Fruit fly (Drosophila melanogaster) whole organism, embryonic: Measurements from ENCODE around the gene PpD6.

ENCODE experiments used
- ATbp ChIP-seq: fragments of 200-800 bp; sonication (Bioruptor generic); optimal IDR thresholded peaks from 2 replicates; lab custom pipeline; 2017; ENCODE audit warnings: missing biosample characterization, mild to moderate bottlenecking, missing genetic modification characterization, missing genetic modification reagents
- Atf-2 ChIP-seq: fragments of 200-800 bp; sonication (Bioruptor generic); optimal IDR thresholded peaks from 2 replicates; lab custom pipeline; 2016; ENCODE audit warnings: missing biosample characterization, missing genetic modification characterization
- CG10274 ChIP-seq: fragments of 200-800 bp; sonication (Bioruptor generic); optimal IDR thresholded peaks from 3 replicates; lab custom pipeline; 2017; ENCODE audit warnings: missing biosample characterization, mild to moderate bottlenecking, missing genetic modification characterization
- CG11504 ChIP-seq: fragments of 200-800 bp; sonication (Bioruptor generic); optimal IDR thresholded peaks from 3 replicates; lab custom pipeline; 2019; ENCODE audit warnings: missing biosample characterization, mild to moderate bottlenecking, missing genetic modification characterization, moderate library complexity
- CG12104 ChIP-seq: fragments of 200-800 bp; sonication (Bioruptor generic); optimal IDR thresholded peaks from 3 replicates; lab custom pipeline; 2016; ENCODE audit warnings: missing biosample characterization, missing genetic modification characterization
- CG1233 ChIP-seq: fragments of 200-800 bp; sonication (Bioruptor generic); optimal IDR thresholded peaks from 4 replicates; lab custom pipeline; 2018; ENCODE audit warnings: missing biosample characterization, mild to moderate bottlenecking, missing genetic modification characterization
- CG14441 ChIP-seq: fragments of 200-800 bp; sonication (Bioruptor generic); IDR thresholded peaks from 2 replicates; pipeline ENCODE4 v1.3.6; 2022; ENCODE audit warnings: missing biosample characterization, missing genetic modification characterization
- CG14710 ChIP-seq: fragments of 200-800 bp; sonication (Bioruptor generic); optimal IDR thresholded peaks from 3 replicates; lab custom pipeline; 2019; ENCODE audit warnings: missing biosample characterization, mild to moderate bottlenecking, missing genetic modification characterization, moderate library complexity
- CG15011 ChIP-seq: fragments of 200-800 bp; sonication (Bioruptor generic); optimal IDR thresholded peaks from 3 replicates; lab custom pipeline; 2018; ENCODE audit warnings: missing biosample characterization, mild to moderate bottlenecking, missing genetic modification characterization
- CG1647 ChIP-seq: fragments of 200-800 bp; sonication (Bioruptor generic); optimal IDR thresholded peaks from 3 replicates; lab custom pipeline; 2016; ENCODE audit warnings: missing biosample characterization, missing genetic modification characterization
- CG16779 ChIP-seq: fragments of 200-800 bp; sonication (Bioruptor generic); IDR thresholded peaks from 2 replicates; pipeline ENCODE4 v1.3.6; 2022; ENCODE audit warnings: missing biosample characterization, missing genetic modification characterization
- CG17186 ChIP-seq: fragments of 200-800 bp; sonication (Bioruptor generic); optimal IDR thresholded peaks from 3 replicates; lab custom pipeline; 2017; ENCODE audit warnings: missing biosample characterization, missing genetic modification reagents, missing genetic modification characterization
- CG17829 ChIP-seq: fragments of 200-800 bp; optimal IDR thresholded peaks from 2 replicates; lab custom pipeline; 2019; ENCODE audit warnings: missing biosample characterization, mild to moderate bottlenecking, missing genetic modification characterization, moderate library complexity
- CG18599 ChIP-seq: fragments of 200-800 bp; sonication (Bioruptor generic); optimal IDR thresholded peaks from 3 replicates; lab custom pipeline; 2017; ENCODE audit warnings: missing biosample characterization, missing genetic modification characterization, mild to moderate bottlenecking, moderate library complexity, missing genetic modification reagents
- CG33213 ChIP-seq: fragments of 200-800 bp; sonication (Bioruptor generic); optimal IDR thresholded peaks from 3 replicates; lab custom pipeline; 2016; ENCODE audit warnings: missing biosample characterization, missing genetic modification characterization
- CG7556 ChIP-seq: fragments of 200-800 bp; sonication (Bioruptor generic); optimal IDR thresholded peaks from 2 replicates; lab custom pipeline; 2017; ENCODE audit warnings: missing biosample characterization, mild to moderate bottlenecking, missing genetic modification characterization
- CG8089 ChIP-seq: fragments of 200-800 bp; sonication (Bioruptor generic); optimal IDR thresholded peaks from 3 replicates; lab custom pipeline; 2016; ENCODE audit warnings: missing biosample characterization, missing genetic modification characterization
- Camta ChIP-seq: fragments of 200-800 bp; sonication (Bioruptor generic); optimal IDR thresholded peaks from 2 replicates; lab custom pipeline; 2016; ENCODE audit warnings: missing biosample characterization, missing genetic modification characterization
- Dek ChIP-seq: fragments of 200-800 bp; sonication (Bioruptor generic); optimal IDR thresholded peaks from 3 replicates; lab custom pipeline; 2019; ENCODE audit warnings: missing biosample characterization, mild to moderate bottlenecking, missing genetic modification characterization, moderate library complexity
- Doc2 ChIP-seq: fragments of 200-800 bp; sonication (Bioruptor generic); IDR thresholded peaks from 2 replicates; pipeline ENCODE4 v1.3.6; 2022; ENCODE audit warnings: missing biosample characterization, missing genetic modification characterization
- ERR ChIP-seq: fragments of 200-800 bp; sonication (Bioruptor generic); optimal IDR thresholded peaks from 2 replicates; lab custom pipeline; 2016; ENCODE audit warnings: missing biosample characterization, missing genetic modification characterization
- Fer2 ChIP-seq: fragments of 200-800 bp; sonication (Bioruptor generic); optimal IDR thresholded peaks from 2 replicates; lab custom pipeline; 2018; ENCODE audit warnings: missing biosample characterization, mild to moderate bottlenecking, missing genetic modification characterization, moderate library complexity
- Gsc ChIP-seq: fragments of 200-800 bp; sonication (Bioruptor generic); IDR thresholded peaks from 2 replicates; pipeline ENCODE4 v1.3.6; 2022; ENCODE audit warnings: missing biosample characterization, missing genetic modification characterization
- MTF-1 ChIP-seq: fragments of 200-800 bp; sonication (Bioruptor generic); optimal IDR thresholded peaks from 2 replicates; lab custom pipeline; 2018; ENCODE audit warnings: missing biosample characterization, mild to moderate bottlenecking, missing genetic modification characterization, borderline replicate concordance
- NfI ChIP-seq: fragments of 200-800 bp; sonication (Bioruptor generic); optimal IDR thresholded peaks from 3 replicates; lab custom pipeline; 2018; ENCODE audit warnings: missing biosample characterization, mild to moderate bottlenecking, missing genetic modification characterization, moderate library complexity
- Rx ChIP-seq: fragments of 200-800 bp; sonication (Bioruptor generic); IDR thresholded peaks from 2 replicates; pipeline ENCODE4 v1.3.6; 2022; ENCODE audit warnings: missing biosample characterization, missing genetic modification characterization
- Usf ChIP-seq: fragments of 200-800 bp; sonication (Bioruptor generic); optimal IDR thresholded peaks from 2 replicates; lab custom pipeline; 2017; ENCODE audit warnings: missing genotype, missing biosample characterization, missing genetic modification characterization
- ac ChIP-seq: fragments of 200-800 bp; sonication (Bioruptor generic); optimal IDR thresholded peaks from 3 replicates; lab custom pipeline; 2017; ENCODE audit warnings: missing biosample characterization, mild to moderate bottlenecking, missing genetic modification characterization
- ash1 ChIP-seq: fragments of 200-800 bp; sonication (Bioruptor generic); optimal IDR thresholded peaks from 2 replicates; lab custom pipeline; 2018; ENCODE audit warnings: missing biosample characterization, mild to moderate bottlenecking, missing genetic modification characterization
- bigmax ChIP-seq: fragments of 200-800 bp; sonication (Bioruptor generic); optimal IDR thresholded peaks from 2 replicates; lab custom pipeline; 2018; ENCODE audit warnings: missing biosample characterization, mild to moderate bottlenecking, missing genetic modification characterization
- cad ChIP-seq: fragments of >200 bp; optimal IDR thresholded peaks from 2 replicates; lab custom pipeline; 2017; ENCODE audit warnings: missing biosample characterization, missing genetic modification characterization
- cwo ChIP-seq: fragments of 200-800 bp; sonication (Bioruptor generic); optimal IDR thresholded peaks from 3 replicates; lab custom pipeline; 2017; ENCODE audit warnings: missing biosample characterization, missing genetic modification characterization, mild to moderate bottlenecking, moderate library complexity, missing genetic modification reagents
- dpn ChIP-seq, 2 experiments: fragments of 200-800 bp; sonication (Bioruptor generic); optimal IDR thresholded peaks; 3 replicates each; lab custom pipeline; 2016; ENCODE audit warnings: missing biosample characterization in 2 of 2, missing genetic modification characterization in 2 of 2
- fd102C ChIP-seq: fragments of 200-800 bp; sonication (Bioruptor generic); optimal IDR thresholded peaks from 2 replicates; lab custom pipeline; 2018; ENCODE audit warnings: missing biosample characterization, mild to moderate bottlenecking, missing genetic modification characterization, moderate library complexity
- gcm2 ChIP-seq: fragments of 200-800 bp; sonication (Bioruptor generic); optimal IDR thresholded peaks from 2 replicates; lab custom pipeline; 2016; ENCODE audit warnings: missing biosample characterization, missing genetic modification characterization
- gsb-n ChIP-seq: fragments of 200-800 bp; sonication (Bioruptor generic); optimal IDR thresholded peaks from 3 replicates; lab custom pipeline; 2018; ENCODE audit warnings: missing biosample characterization, mild to moderate bottlenecking, missing genetic modification characterization
- jumu ChIP-seq: fragments of 200-800 bp; sonication (Bioruptor generic); optimal IDR thresholded peaks from 3 replicates; lab custom pipeline; 2016; ENCODE audit warnings: missing biosample characterization, missing genetic modification characterization
- lab ChIP-seq: fragments of 200-800 bp; sonication (Bioruptor generic); optimal IDR thresholded peaks from 3 replicates; lab custom pipeline; 2017; ENCODE audit warnings: missing biosample characterization, missing genetic modification characterization, mild to moderate bottlenecking, moderate library complexity, missing genetic modification reagents
- lilli ChIP-seq: fragments of 200-800 bp; sonication (Bioruptor generic); optimal IDR thresholded peaks from 3 replicates; lab custom pipeline; 2016; ENCODE audit warnings: missing biosample characterization, missing genetic modification characterization
- mam ChIP-seq: fragments of 200-800 bp; sonication (Bioruptor generic); optimal IDR thresholded peaks from 3 replicates; lab custom pipeline; 2016; ENCODE audit warnings: missing biosample characterization, missing genetic modification characterization
- nerfin-1 ChIP-seq: fragments of 200-800 bp; sonication (Bioruptor generic); optimal IDR thresholded peaks from 3 replicates; lab custom pipeline; 2019; ENCODE audit warnings: missing biosample characterization, mild to moderate bottlenecking, missing genetic modification characterization, moderate library complexity
- p53 ChIP-seq: fragments of 200-800 bp; sonication (Bioruptor generic); optimal IDR thresholded peaks from 2 replicates; lab custom pipeline; 2016; ENCODE audit warnings: missing biosample characterization, missing genetic modification characterization
- pfk ChIP-seq: fragments of 200-800 bp; sonication (Bioruptor generic); optimal IDR thresholded peaks from 2 replicates; lab custom pipeline; 2018; ENCODE audit warnings: missing biosample characterization, mild to moderate bottlenecking, missing genetic modification characterization, moderate library complexity
- prd ChIP-seq, 3 experiments: fragments of >200 bp in 2 of 3; fragments of 200-800 bp in 1 of 3; sonication (Bioruptor generic) in 1 of 3; optimal IDR thresholded peaks in 2 of 3; IDR thresholded peaks in 1 of 3; 2 replicates in 2 of 3; 3 replicates in 1 of 3; pipeline versions ENCODE4 v1.3.6 to Lab custom; 2017 to 2022; ENCODE audit warnings: missing biosample characterization in 1 of 3, missing genetic modification characterization in 1 of 3
- ro ChIP-seq: fragments of 200-800 bp; sonication (Bioruptor generic); IDR thresholded peaks from 2 replicates; pipeline ENCODE4 v1.3.6; 2022; ENCODE audit warnings: missing biosample characterization, missing genetic modification characterization
- tin ChIP-seq: fragments of 200-800 bp; sonication (Bioruptor generic); optimal IDR thresholded peaks from 3 replicates; lab custom pipeline; 2016; ENCODE audit warnings: missing biosample characterization, missing genetic modification characterization
- tio ChIP-seq: fragments of 200-800 bp; sonication (Bioruptor generic); optimal IDR thresholded peaks from 2 replicates; lab custom pipeline; 2017; ENCODE audit warnings: missing biosample characterization, missing genetic modification characterization, inconsistent platforms
- tll ChIP-seq, 2 experiments: fragments of 200-800 bp in 1 of 2; fragments of >200 bp in 1 of 2; sonication (Bioruptor generic) in 1 of 2; optimal IDR thresholded peaks; 2 replicates each; lab custom pipeline; 2017 to 2019; ENCODE audit warnings: missing biosample characterization in 2 of 2, missing genetic modification characterization in 2 of 2, mild to moderate bottlenecking in 1 of 2, moderate library complexity in 1 of 2
- toy ChIP-seq: fragments of 200-800 bp; sonication (Bioruptor generic); IDR thresholded peaks from 2 replicates; pipeline ENCODE4 v1.3.6; 2022; ENCODE audit warnings: missing biosample characterization, missing genetic modification characterization
- tx ChIP-seq: fragments of 200-800 bp; sonication (Bioruptor generic); optimal IDR thresholded peaks from 2 replicates; lab custom pipeline; 2016; ENCODE audit warnings: missing biosample characterization, missing genetic modification characterization
- vfl ChIP-seq: fragments of 200-800 bp; sonication (Bioruptor generic); optimal IDR thresholded peaks from 2 replicates; lab custom pipeline; 2016; ENCODE audit warnings: missing biosample characterization, missing genetic modification characterization

The PpD6 gene

dm6 chr2L:3121745-3122144 lies 12.3 kb downstream of the PpD6 start (continued):
- TF ChIP-seq ERR = no peak
- no peak for TF ChIP-seq prd (optimal IDR thresholded peaks at IDR 0.05; lab: Kevin White, UChicago)
- TF ChIP-seq prd (GFP tag; IDR thresholded peaks at IDR 0.05; lab: Robert Waterston, UW) = no peak
- TF ChIP-seq nerfin-1 (tag; lab: Kevin White, UChicago) = no peak
- TF ChIP-seq CG17829 (tag; lab: Kevin White, UChicago) = no peak
- TF ChIP-seq NfI (GFP tag; lab: Kevin White, UChicago) = no peak
- no peak for TF ChIP-seq tx (GFP tag; lab: Kevin White, UChicago)
- no peak for TF ChIP-seq CG1647 (GFP tag; lab: Kevin White, UChicago)
- peak; percentile 8 for TF ChIP-seq CG7556 (GFP tag; lab: Kevin White, UChicago)
- TF ChIP-seq ac = no peak
- TF ChIP-seq Atf-2 (GFP tag; lab: Kevin White, UChicago) = no peak
- TF ChIP-seq CG15011 (GFP tag; lab: Kevin White, UChicago) = no peak
- TF ChIP-seq gsb-n = no peak
- TF ChIP-seq gcm2 (GFP tag; lab: Kevin White, UChicago) = no peak
- peak; percentile 49 for TF ChIP-seq ATbp (GFP tag; lab: Kevin White, UChicago)
- no peak for TF ChIP-seq CG8089
- TF ChIP-seq CG12104 (GFP tag; lab: Kevin White, UChicago) = no peak
- no peak for TF ChIP-seq Doc2 (GFP tag; lab: Robert Waterston, UW)
- TF ChIP-seq cad = no peak
- TF ChIP-seq CG11504 (tag; lab: Kevin White, UChicago) = no peak
- TF ChIP-seq fd102C (GFP tag; lab: Kevin White, UChicago) = no peak
- TF ChIP-seq lab (GFP tag; lab: Kevin White, UChicago) = peak; percentile 42
- TF ChIP-seq vfl = no peak
- TF ChIP-seq pfk (GFP tag; lab: Kevin White, UChicago) = no peak
- TF ChIP-seq CG33213 (GFP tag; lab: Kevin White, UChicago) = no peak
- peak; percentile 8 for TF ChIP-seq Dek (tag; lab: Kevin White, UChicago)
- TF ChIP-seq bigmax = no peak
- no peak for TF ChIP-seq mam (GFP tag; lab: Kevin White, UChicago)
- no peak for TF ChIP-seq CG17186 (GFP tag; lab: Kevin White, UChicago)
- no peak for TF ChIP-seq toy (GFP tag; lab: Robert Waterston, UW)
- TF ChIP-seq tll (GFP tag; optimal IDR thresholded peaks at IDR 0.05; lab: Kevin White, UChicago) = no peak
- TF ChIP-seq CG14441 (GFP tag; lab: Robert Waterston, UW) = no peak
- no peak for TF ChIP-seq CG16779 (GFP tag; lab: Robert Waterston, UW)
- no peak for TF ChIP-seq Gsc (GFP tag; lab: Robert Waterston, UW)
- TF ChIP-seq dpn (GFP tag; optimal IDR thresholded peaks at IDR 0.05; lab: Kevin White, UChicago) = no peak
- TF ChIP-seq p53 (GFP tag; lab: Kevin White, UChicago) = no peak
- no peak for TF ChIP-seq Fer2
- no peak for TF ChIP-seq tio (GFP tag; lab: Kevin White, UChicago)
- TF ChIP-seq tin (GFP tag; lab: Kevin White, UChicago) = no peak
- no peak for TF ChIP-seq CG10274
- peak; percentile 42 for TF ChIP-seq CG1233 (GFP tag; lab: Kevin White, UChicago)
- no peak for TF ChIP-seq Rx (GFP tag; lab: Robert Waterston, UW)
- TF ChIP-seq ro (GFP tag; lab: Robert Waterston, UW) = no peak
- no peak for TF ChIP-seq Camta (GFP tag; lab: Kevin White, UChicago)
- TF ChIP-seq Usf (GFP tag; lab: Kevin White, UChicago) = no peak
- no peak for TF ChIP-seq lilli (GFP tag; lab: Kevin White, UChicago)
- peak; percentile 34 for TF ChIP-seq MTF-1
- TF ChIP-seq CG14710 (tag; lab: Kevin White, UChicago) = no peak
- TF ChIP-seq ash1 = no peak
- no peak for TF ChIP-seq jumu (GFP tag; lab: Kevin White, UChicago)
- no peak for TF ChIP-seq cwo (GFP tag; lab: Kevin White, UChicago)
- peak; percentile 19 for TF ChIP-seq CG18599 (GFP tag; lab: Kevin White, UChicago)
